Worm (Caenorhabditis elegans) whole organism, L4/young adult: Measurements from ENCODE around the gene srx-118.
A peak's percentile ranks its signal among the peaks of the same experiment; 100 is the strongest.
"Not testable (repeated sequence)": the region's sequence is repeated elsewhere in the genome, so short reads cannot be mapped to it uniquely, and the experiment has no call there.

Experiments
- W03F9.2 ChIP-seq: fragments of 150-350 bp; optimal IDR thresholded peaks from 2 replicates; lab custom pipeline; 2014; ENCODE audit warnings: missing biosample characterization, missing genetic modification characterization
- dao-5 ChIP-seq: sonication (generic microtip); optimal IDR thresholded peaks from 2 replicates; lab custom pipeline; 2016; ENCODE audit warnings: missing genotype, missing genetic modification characterization, moderate library complexity, missing compliant biosample characterization
- him-1 ChIP-seq: sonication (generic microtip); optimal IDR thresholded peaks from 2 replicates; lab custom pipeline; 2016; ENCODE audit warnings: missing genotype, missing genetic modification reagents, missing genetic modification characterization, missing compliant biosample characterization

srx-118 gene

ce11 chrII:12507038-12507437, 18.6 kb upstream of the srx-118 start, which contains the start of gene srh-68:
srh-68 (plus strand) TSS chrII:12507338.
- TF ChIP-seq dao-5 (tag; lab: Kevin White, UChicago) (no peak), him-1 (no peak), W03F9.2 (tag; lab: Kevin White, UChicago) (no peak)

DNA sequence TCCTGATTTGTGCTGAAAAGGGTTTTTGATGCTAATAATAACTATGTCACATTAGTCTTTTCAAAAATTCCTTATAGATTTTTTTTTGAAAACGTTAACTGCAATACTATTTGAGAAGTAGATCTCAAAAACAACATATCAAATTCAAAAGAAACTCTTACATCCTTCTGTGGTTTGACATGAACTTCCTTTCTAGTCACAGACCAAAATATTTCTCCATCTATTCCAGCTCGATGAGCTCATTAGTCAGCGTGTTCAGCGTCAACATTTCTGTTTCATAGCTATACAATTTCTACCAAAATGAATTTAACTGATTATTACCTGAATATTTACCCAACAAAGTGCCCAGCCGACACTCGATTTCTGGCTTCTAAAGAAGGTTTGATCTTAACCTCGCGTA, 17.0 kb upstream of the srx-118 start, which contains the start of gene srh-67:
Gene srh-67, plus strand, starts transcription at position 301 of the 400 bp plus-strand sequence.
- TF ChIP-seq him-1 (no peak), dao-5 (tag; lab: Kevin White, UChicago) (no peak), W03F9.2 (tag; lab: Kevin White, UChicago) (no peak)

DNA sequence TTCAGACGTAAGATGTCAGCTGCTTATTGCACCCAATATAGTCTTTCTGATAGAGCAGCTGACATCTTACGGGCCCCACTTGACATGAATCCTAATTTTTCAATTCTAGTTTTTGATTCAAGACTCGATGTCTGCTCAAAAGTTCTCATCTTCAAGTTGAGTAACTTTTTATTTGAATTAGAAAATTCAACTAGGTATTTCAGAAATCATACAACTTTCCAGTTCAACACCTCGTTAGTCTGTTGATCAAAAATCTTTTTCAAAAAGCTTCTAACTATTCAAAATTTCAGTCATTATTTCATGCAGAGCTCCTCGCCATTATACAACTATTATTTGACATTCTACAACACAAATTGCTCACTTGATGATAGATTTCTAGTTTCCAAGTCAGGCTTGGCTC, 13.8 kb upstream of the srx-118 start, which contains the start of gene srh-73:
Gene srh-73, plus strand, starts transcription at position 301 of the 400 bp plus-strand sequence.
- no peak for TF ChIP-seq dao-5 (tag; lab: Kevin White, UChicago)
- no peak for TF ChIP-seq him-1
- no peak for TF ChIP-seq W03F9.2 (tag; lab: Kevin White, UChicago)

DNA sequence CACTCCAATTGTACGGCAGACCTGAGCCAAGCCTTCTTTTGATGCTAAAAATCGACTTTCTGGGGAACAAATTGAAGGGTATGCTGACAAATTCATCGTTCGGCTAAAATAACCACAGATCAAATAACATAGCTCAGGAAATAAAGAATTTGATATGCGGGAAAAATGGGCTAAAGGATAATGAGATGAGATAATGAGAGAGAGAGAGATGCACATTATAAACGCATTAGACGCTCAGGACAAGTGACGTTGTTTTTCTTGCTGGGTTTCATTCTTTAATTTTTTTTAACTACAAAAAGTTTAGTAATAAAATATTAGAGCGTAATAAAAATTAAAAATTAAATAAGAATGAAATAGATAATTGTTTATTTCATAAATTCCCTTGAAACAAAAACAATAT, 11.0 kb upstream of the srx-118 start, which contains the start of gene srh-69:
Gene srh-69, minus strand, starts transcription at position 101 of the 400 bp plus-strand sequence.
- TF ChIP-seq him-1 (no peak), dao-5 (tag; lab: Kevin White, UChicago) (no peak), W03F9.2 (tag; lab: Kevin White, UChicago) (no peak)

ce11 chrII:12516313-12516712, 9.3 kb upstream of the srx-118 start, which contains the start of gene srh-61:
srh-61 (minus strand) TSS chrII:12516413.
- no peak for TF ChIP-seq dao-5 (tag; lab: Kevin White, UChicago)

- TF ChIP-seq him-1 (no peak), W03F9.2 (tag; lab: Kevin White, UChicago) (no peak), dao-5 (tag; lab: Kevin White, UChicago) (no peak)
Observed at ce11 chrII:12518008-12518407, 7.6 kb upstream of the srx-118 start.

DNA sequence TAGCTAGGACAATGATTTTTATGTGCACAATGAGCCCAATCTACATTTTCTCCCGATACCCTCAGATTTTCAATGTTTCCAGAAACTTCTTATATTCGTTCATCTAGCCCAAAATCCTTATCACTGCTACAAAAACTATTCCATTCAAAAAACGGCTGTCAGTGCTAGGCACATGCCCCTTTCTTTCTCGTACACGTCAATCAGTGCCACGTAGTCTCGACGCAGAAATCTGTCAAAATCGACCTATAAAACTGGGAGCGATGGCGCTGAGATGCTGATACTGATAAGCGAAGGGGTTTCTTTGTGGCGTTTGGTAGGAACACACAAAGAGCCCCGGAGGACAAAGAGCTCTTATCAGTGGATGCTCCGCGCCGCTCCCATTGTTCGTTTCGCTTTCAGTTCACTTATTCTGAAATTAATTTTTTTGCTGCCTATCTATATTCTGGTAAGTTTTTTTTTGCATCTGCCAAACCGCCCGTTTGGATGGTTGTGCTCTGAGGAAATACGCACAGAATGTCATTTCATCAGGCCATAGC, 6.7 kb upstream of the srx-118 start, which contains the start of gene srh-70:
Gene srh-70, minus strand, starts transcription at position 51 of the 536 bp plus-strand sequence.
- no peak for TF ChIP-seq him-1
- no peak for TF ChIP-seq dao-5 (tag; lab: Kevin White, UChicago)
- no peak for TF ChIP-seq W03F9.2 (tag; lab: Kevin White, UChicago)

DNA sequence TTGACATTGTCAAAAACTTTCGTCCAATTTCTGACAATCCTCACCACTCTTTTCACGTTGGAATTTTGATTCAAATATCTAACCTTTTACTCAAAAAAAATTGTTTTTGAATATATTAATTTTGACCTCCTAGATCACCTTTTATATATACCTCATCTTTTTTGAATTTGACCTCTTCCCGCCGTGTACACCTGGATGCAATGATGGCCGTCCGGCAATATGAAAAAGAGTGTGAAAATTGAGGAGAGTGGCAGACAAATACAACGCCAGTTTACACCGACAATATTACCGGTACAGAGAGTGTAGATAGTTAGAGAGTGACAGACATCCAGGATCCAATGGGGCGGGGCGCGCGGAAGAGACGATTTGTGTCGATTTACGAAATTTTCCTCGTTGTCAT, 6.0 kb upstream of the srx-118 start, which contains the start of gene ceh-99:
Gene ceh-99, plus strand, starts transcription at position 366 of the 400 bp plus-strand sequence.
- TF ChIP-seq W03F9.2 (tag; lab: Kevin White, UChicago) (no peak), him-1 (no peak), dao-5 (tag; lab: Kevin White, UChicago) (no peak)

DNA sequence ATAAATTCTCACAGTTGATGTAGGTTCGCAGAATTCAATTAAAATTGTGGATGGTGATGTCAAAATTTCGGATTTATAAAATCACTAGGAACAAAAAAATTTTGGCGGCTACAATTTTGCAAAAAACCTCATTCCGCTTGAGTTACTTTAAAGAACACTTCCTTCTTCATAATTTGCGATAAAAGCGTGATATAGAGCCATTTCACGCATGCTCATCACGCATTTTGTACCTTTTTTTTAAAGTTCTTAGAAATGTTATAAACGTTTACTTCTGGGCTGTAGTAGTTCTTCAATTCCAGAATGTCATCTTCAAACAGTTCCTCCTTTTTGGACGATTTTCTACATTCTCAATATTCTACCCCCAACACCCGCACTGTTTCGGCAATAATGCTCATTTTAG, 2.3 kb downstream of the srx-118 start, which contains the start of gene srx-119:
Gene srx-119, plus strand, starts transcription at position 301 of the 400 bp plus-strand sequence.
- TF ChIP-seq him-1 (no peak), W03F9.2 (tag; lab: Kevin White, UChicago) (no peak), dao-5 (tag; lab: Kevin White, UChicago) (no peak)

DNA sequence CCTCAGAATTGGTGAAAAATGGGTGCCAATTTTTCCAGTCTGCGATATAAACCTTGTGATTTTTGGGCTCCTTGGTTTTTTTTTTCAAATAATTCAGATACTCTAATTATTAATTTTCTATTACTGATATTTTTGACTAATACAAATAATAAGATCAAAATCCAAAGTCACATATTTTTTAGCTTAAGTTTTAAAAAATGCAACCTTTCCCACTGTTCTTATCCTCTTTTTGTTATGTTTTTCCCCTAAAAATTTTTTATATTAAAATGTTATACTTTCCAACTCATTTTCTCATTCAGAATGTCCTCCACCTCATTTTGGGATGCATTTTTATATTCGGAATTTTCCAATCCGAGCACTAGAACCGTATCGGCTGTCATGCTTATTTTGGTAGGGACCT, 5.3 kb downstream of the srx-118 start, which contains the start of gene srx-120:
Gene srx-120, plus strand, starts transcription at position 301 of the 400 bp plus-strand sequence.
- TF ChIP-seq W03F9.2 (tag; lab: Kevin White, UChicago) (no peak), dao-5 (tag; lab: Kevin White, UChicago) (no peak), him-1 (no peak)

DNA sequence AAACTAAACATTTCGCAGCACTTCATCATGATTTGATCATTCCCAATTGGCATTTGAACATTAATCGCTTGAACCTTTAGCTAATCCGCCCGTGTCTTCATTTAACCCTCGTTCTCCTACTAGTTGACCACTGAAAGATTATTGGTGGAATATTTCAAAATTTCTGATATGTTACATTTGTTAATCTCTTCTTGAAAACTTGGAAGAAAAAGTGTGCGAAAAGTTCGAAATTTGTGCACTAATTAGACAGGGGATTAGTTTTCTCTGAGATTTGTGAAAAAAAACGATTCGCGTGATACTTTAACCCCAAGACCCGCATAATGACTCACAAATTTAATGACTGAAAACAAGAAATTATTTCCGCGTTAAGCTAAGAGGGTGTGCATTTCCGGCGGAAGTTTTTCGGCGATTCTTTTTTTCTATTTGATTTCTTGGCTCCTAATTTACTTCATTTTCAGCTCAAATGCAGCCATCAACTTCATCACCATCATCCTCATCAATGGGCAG, 9.7 kb downstream of the srx-118 start, which contains the start of gene nimk-1:
Gene nimk-1, plus strand, starts transcription at position 457 of the 507 bp plus-strand sequence.
- TF ChIP-seq dao-5 (tag; lab: Kevin White, UChicago), result no peak
- no peak for TF ChIP-seq W03F9.2 (tag; lab: Kevin White, UChicago)
- TF ChIP-seq him-1, result no peak

ce11 chrII:12536203-12536602, 10.6 kb downstream of the srx-118 start, which contains the start of gene F49C5.3:
F49C5.3 (plus strand) TSS chrII:12536503.
- TF ChIP-seq dao-5 (tag; lab: Kevin White, UChicago); W03F9.2 (tag; lab: Kevin White, UChicago); him-1: not testable (repeated sequence)

DNA sequence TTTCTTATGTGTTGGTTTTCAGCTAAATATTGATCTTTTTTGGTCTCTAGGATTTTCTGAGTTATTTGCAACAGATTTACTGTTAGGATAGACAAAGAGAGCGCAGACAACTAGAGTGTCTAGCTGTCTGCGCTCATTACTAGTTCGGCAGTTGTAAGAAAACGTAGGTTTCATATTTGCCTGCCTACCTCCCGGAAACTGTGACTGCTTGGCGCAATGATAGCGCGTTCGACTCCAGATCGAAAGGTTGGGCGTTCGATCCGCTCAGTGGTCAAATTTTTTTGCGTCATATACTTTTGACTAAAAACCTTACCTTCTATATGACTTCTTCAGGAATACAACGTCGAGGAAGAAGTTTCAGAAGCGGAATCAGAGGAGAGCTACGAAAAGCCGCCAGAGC, 13.8 kb downstream of the srx-118 start:
- TF ChIP-seq dao-5 (tag; lab: Kevin White, UChicago), result no peak
- TF ChIP-seq W03F9.2 (tag; lab: Kevin White, UChicago), result no peak
- TF ChIP-seq him-1, result no peak

- peak; percentile 64 for TF ChIP-seq dao-5 (tag; lab: Kevin White, UChicago)
Observed at ce11 chrII:12541670-12542080, 16.0 kb downstream of the srx-118 start.
